Fruit fly (Drosophila melanogaster): ENCODE data around the gene CCT4.

DNA sequence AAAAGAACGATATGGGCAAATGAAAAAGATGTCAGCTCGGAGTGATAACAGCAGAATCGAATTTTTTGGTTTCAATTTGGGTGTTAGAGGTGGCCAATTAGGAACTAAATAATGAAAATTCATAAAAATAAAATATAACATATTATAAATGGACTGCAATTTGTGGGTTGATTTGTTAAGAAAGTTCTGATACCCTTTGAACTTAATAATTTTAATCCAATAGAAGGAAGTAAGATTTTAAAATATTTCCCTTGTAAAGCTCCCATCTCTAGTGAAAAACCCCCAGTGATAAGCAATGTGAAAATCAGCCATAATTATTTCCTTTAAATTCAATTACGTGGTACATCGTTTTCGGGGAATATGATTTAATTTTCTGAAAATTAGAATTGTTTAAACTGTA, 48.4 kb downstream of the CCT4 start:
- no peak for TF ChIP-seq Nf-YA (GFP tag; IDR thresholded peaks at IDR 0.05)
- TF ChIP-seq CG15011 (GFP tag; optimal IDR thresholded peaks at IDR 0.05), result no peak
- TF ChIP-seq Dfd (GFP tag; optimal IDR thresholded peaks at IDR 0.05), result no peak
- no peak for TF ChIP-seq cad (GFP tag; optimal IDR thresholded peaks at IDR 0.05)

Data from whole organism, embryonic.